Worm (Caenorhabditis elegans) whole organism, L2 larva: ENCODE data around the gene Y39B6A.25.

ENCODE experiments used
- egl-27 ChIP-seq: sonication (generic microtip); optimal IDR thresholded peaks from 3 replicates; lab custom pipeline; 2017; ENCODE audit warnings: missing biosample characterization, missing genetic modification reagents, missing genetic modification characterization
- unc-39 ChIP-seq: fragments of 150-350 bp; optimal IDR thresholded peaks from 2 replicates; lab custom pipeline; 2014; ENCODE audit warnings: missing biosample characterization, missing genetic modification characterization
- ztf-11 ChIP-seq: sonication (generic microtip); optimal IDR thresholded peaks from 2 replicates; lab custom pipeline; 2017; ENCODE audit warnings: missing biosample characterization, missing genetic modification characterization

DNA sequence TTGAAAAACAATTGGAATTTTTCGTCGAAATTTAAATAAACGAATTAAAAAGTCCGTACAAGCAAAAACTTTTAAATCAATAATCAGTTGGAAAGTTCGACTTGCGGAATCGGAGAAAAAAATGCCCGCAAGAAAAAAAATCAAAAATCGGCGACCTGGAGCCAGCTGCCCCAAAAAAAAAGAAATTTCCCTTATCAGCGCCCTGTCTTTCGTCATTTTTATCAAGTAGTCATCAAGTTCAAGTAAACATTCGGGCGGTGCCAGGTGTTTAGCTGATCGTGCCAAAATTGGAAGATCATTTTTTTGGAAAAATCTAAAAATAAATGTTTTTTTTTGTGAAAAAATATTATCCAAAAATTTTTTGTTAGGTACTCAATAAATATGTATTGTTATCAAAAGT is 48.0 kb upstream of the Y39B6A.25 start:
- TF ChIP-seq unc-39: no peak
- no peak for TF ChIP-seq ztf-11 (tag; lab: Kevin White, UChicago)
- TF ChIP-seq egl-27 (tag; lab: Kevin White, UChicago): no peak
